Worm (Caenorhabditis elegans) whole organism, L4 larva: ENCODE results near the gene F37C12.18.
A peak's percentile ranks its signal among the peaks of the same experiment; 100 is the strongest.

Experiments
- D1046.2 ChIP-seq: fragments of 200-800 bp; sonication (Bioruptor generic); IDR thresholded peaks from 2 replicates; pipeline ENCODE4 v1.3.6; 2022; ENCODE audit warnings: missing genetic modification characterization, missing compliant biosample characterization
- F10B5.3 ChIP-seq: sonication (generic microtip); optimal IDR thresholded peaks from 2 replicates; lab custom pipeline; 2016; ENCODE audit warnings: mild to moderate bottlenecking, missing genetic modification characterization, missing compliant biosample characterization
- F26F4.8 ChIP-seq: fragments of 200-800 bp; sonication (Bioruptor generic); conservative IDR thresholded peaks from 2 replicates; pipeline ENCODE4 v1.3.6; 2022; ENCODE audit warnings: missing genetic modification characterization, missing compliant biosample characterization
- F44E2.7 ChIP-seq: fragments of 200-800 bp; sonication (Bioruptor generic); IDR thresholded peaks from 2 replicates; pipeline ENCODE4 v2.1.2; 2022; ENCODE audit warnings: missing genetic modification characterization, missing compliant biosample characterization
- F49E8.2 ChIP-seq: sonication (generic microtip); optimal IDR thresholded peaks from 2 replicates; lab custom pipeline; 2016; ENCODE audit warnings: missing compliant biosample characterization, mild to moderate bottlenecking, missing genetic modification characterization, borderline replicate concordance
- Y105C5A.15 ChIP-seq: fragments of 200-800 bp; sonication (Bioruptor generic); IDR thresholded peaks from 2 replicates; pipeline ENCODE4 v1.3.6; 2022; ENCODE audit warnings: missing genetic modification characterization, missing compliant biosample characterization
- ZK546.5 ChIP-seq, 2 experiments: sonication (generic microtip); optimal IDR thresholded peaks; 2 replicates each; lab custom pipeline; 2017; ENCODE audit warnings: missing biosample characterization in 2 of 2, missing genetic modification characterization in 2 of 2
- aha-1 ChIP-seq: fragments of 150-350 bp; peaks from one replicate; lab custom pipeline; 2014; ENCODE audit warnings: missing biosample characterization, missing genetic modification characterization
- ama-1 ChIP-seq: fragments of 150-350 bp; optimal IDR thresholded peaks from 2 replicates; lab custom pipeline; 2014; ENCODE audit warnings: inconsistent platforms, mixed read lengths
- arid-1 ChIP-seq: fragments of 200-800 bp; sonication (Bioruptor generic); conservative IDR thresholded peaks from 2 replicates; pipeline ENCODE4 v1.3.6; 2022; ENCODE audit warnings: missing genetic modification reagents, missing genetic modification characterization, missing compliant biosample characterization
- ceh-32 ChIP-seq: sonication (generic microtip); optimal IDR thresholded peaks from 2 replicates; lab custom pipeline; 2016; ENCODE audit warnings: mild to moderate bottlenecking, missing genetic modification characterization, missing compliant biosample characterization; ENCODE audit not compliant: poor library complexity
- ctbp-1 ChIP-seq: fragments of 200-800 bp; sonication (Bioruptor generic); IDR thresholded peaks from 2 replicates; pipeline ENCODE4 v1.3.6; 2022; ENCODE audit warnings: missing genetic modification reagents, missing genetic modification characterization, missing compliant biosample characterization
- daf-12 ChIP-seq: fragments of 150-350 bp; optimal IDR thresholded peaks from 2 replicates; lab custom pipeline; 2014; ENCODE audit warnings: missing biosample characterization, missing genetic modification reagents, missing genetic modification characterization
- daf-16 ChIP-seq, 3 experiments: sonication (generic microtip); optimal IDR thresholded peaks; 2 replicates each; lab custom pipeline; 2016 to 2017; ENCODE audit warnings: missing genetic modification characterization in 3 of 3, missing genetic modification reagents in 3 of 3, mild to moderate bottlenecking in 2 of 3, missing compliant biosample characterization in 2 of 3, missing biosample characterization in 1 of 3, moderate library complexity in 1 of 3
- daf-8 ChIP-seq: fragments of 200-800 bp; sonication (Bioruptor generic); IDR thresholded peaks from 2 replicates; pipeline ENCODE4 v1.3.6; 2022; ENCODE audit warnings: missing genetic modification characterization, missing compliant biosample characterization
- dmd-6 ChIP-seq: fragments of 200-800 bp; sonication (Bioruptor generic); IDR thresholded peaks from 2 replicates; pipeline ENCODE4 v1.3.6; 2022; ENCODE audit warnings: missing genetic modification reagents, missing genetic modification characterization, missing compliant biosample characterization
- dmd-9 ChIP-seq: fragments of 200-800 bp; sonication (Bioruptor generic); IDR thresholded peaks from 2 replicates; pipeline ENCODE4 v1.3.6; 2022; ENCODE audit warnings: missing genetic modification reagents, missing genetic modification characterization, missing compliant biosample characterization
- dpl-1 ChIP-seq: fragments of 150-350 bp; optimal IDR thresholded peaks from 2 replicates; lab custom pipeline; 2014; ENCODE audit warnings: missing biosample characterization, missing genetic modification reagents, missing genetic modification characterization
- dve-1 ChIP-seq: sonication (generic microtip); optimal IDR thresholded peaks from 2 replicates; lab custom pipeline; 2017; ENCODE audit warnings: antibody characterized with exemption, mild to moderate bottlenecking, missing genetic modification characterization, missing compliant biosample characterization; ENCODE audit not compliant: insufficient read depth
- egl-43 ChIP-seq: fragments of 200-800 bp; sonication (Bioruptor generic); IDR thresholded peaks from 2 replicates; pipeline ENCODE4 v1.3.6; 2022; ENCODE audit warnings: missing genetic modification reagents, missing genetic modification characterization, missing compliant biosample characterization
- gei-8 ChIP-seq: fragments of 200-800 bp; sonication (Bioruptor generic); optimal IDR thresholded peaks from 2 replicates; lab custom pipeline; 2018; ENCODE audit warnings: mild to moderate bottlenecking, missing genetic modification characterization, missing compliant biosample characterization
- jun-1 ChIP-seq: fragments of 150-350 bp; optimal IDR thresholded peaks from 2 replicates; lab custom pipeline; 2014; ENCODE audit warnings: missing biosample characterization, missing genetic modification reagents, missing genetic modification characterization
- lin-1 ChIP-seq: fragments of 200-800 bp; sonication (Bioruptor generic); IDR thresholded peaks from 2 replicates; pipeline ENCODE4 v1.3.6; 2022; ENCODE audit warnings: missing genetic modification reagents, missing genetic modification characterization, missing compliant biosample characterization
- lin-15B ChIP-seq: fragments of 150-350 bp; sonication (generic microtip); optimal IDR thresholded peaks from 3 replicates; lab custom pipeline; 2014; ENCODE audit warnings: missing biosample characterization, missing genetic modification characterization
- lir-3 ChIP-seq: sonication (generic microtip); optimal IDR thresholded peaks from 2 replicates; lab custom pipeline; 2016; ENCODE audit warnings: mild to moderate bottlenecking, missing genetic modification characterization, missing compliant biosample characterization
- lsy-2 ChIP-seq, 2 experiments: fragments of 150-350 bp in 1 of 2; sonication (generic microtip) in 1 of 2; optimal IDR thresholded peaks; 2 replicates each; lab custom pipeline; 2014 to 2017; ENCODE audit warnings: missing biosample characterization in 2 of 2, missing genetic modification characterization in 2 of 2
- mdl-1 ChIP-seq, 2 experiments: fragments of 150-350 bp in 1 of 2; sonication (generic microtip) in 1 of 2; optimal IDR thresholded peaks; 2 replicates each; lab custom pipeline; 2014 to 2017; ENCODE audit warnings: missing biosample characterization in 2 of 2, missing genetic modification characterization in 2 of 2
- mes-2 ChIP-seq: sonication (generic microtip); optimal IDR thresholded peaks from 2 replicates; lab custom pipeline; 2016; ENCODE audit warnings: missing genotype, mild to moderate bottlenecking, missing genetic modification characterization, missing compliant biosample characterization; ENCODE audit not compliant: poor library complexity, severe bottlenecking
- mxl-2 ChIP-seq: fragments of 200-800 bp; sonication (Bioruptor generic); conservative IDR thresholded peaks from 2 replicates; pipeline ENCODE4 v1.3.6; 2022; ENCODE audit warnings: missing genetic modification reagents, missing genetic modification characterization, missing compliant biosample characterization
- mxl-3 ChIP-seq: fragments of 200-800 bp; sonication (Bioruptor generic); optimal IDR thresholded peaks from 2 replicates; lab custom pipeline; 2018; ENCODE audit warnings: mild to moderate bottlenecking, missing genetic modification characterization, missing compliant biosample characterization
- nhr-10 ChIP-seq: fragments of 150-350 bp; optimal IDR thresholded peaks from 2 replicates; lab custom pipeline; 2014; ENCODE audit warnings: missing biosample characterization, missing genetic modification characterization
- nhr-102 ChIP-seq: sonication (generic microtip); optimal IDR thresholded peaks from 2 replicates; lab custom pipeline; 2016; ENCODE audit warnings: mild to moderate bottlenecking, missing genetic modification characterization, moderate library complexity, missing compliant biosample characterization
- nhr-25 ChIP-seq: sonication (generic microtip); optimal IDR thresholded peaks from 2 replicates; lab custom pipeline; 2017; ENCODE audit warnings: missing genetic modification characterization, mild to moderate bottlenecking, missing compliant biosample characterization, antibody characterized with exemption, moderate library complexity, borderline replicate concordance; ENCODE audit not compliant: insufficient read depth
- nhr-28 ChIP-seq: fragments of 150-350 bp; optimal IDR thresholded peaks from 2 replicates; lab custom pipeline; 2014; ENCODE audit warnings: missing biosample characterization, missing genetic modification characterization
- nhr-42 ChIP-seq: fragments of 200-800 bp; sonication (Bioruptor generic); IDR thresholded peaks from 2 replicates; pipeline ENCODE4 v1.3.6; 2022; ENCODE audit warnings: missing genetic modification characterization, missing compliant biosample characterization
- nhr-48 ChIP-seq: sonication (generic microtip); optimal IDR thresholded peaks from 2 replicates; lab custom pipeline; 2016; ENCODE audit warnings: mild to moderate bottlenecking, missing genetic modification characterization, missing compliant biosample characterization
- nhr-6 ChIP-seq: fragments of 150-350 bp; optimal IDR thresholded peaks from 2 replicates; lab custom pipeline; 2014; ENCODE audit warnings: missing biosample characterization, missing genetic modification characterization
- nhr-77 ChIP-seq: fragments of 150-350 bp; optimal IDR thresholded peaks from 2 replicates; lab custom pipeline; 2014; ENCODE audit warnings: missing biosample characterization, missing genetic modification characterization
- pqm-1 ChIP-seq: sonication (generic microtip); optimal IDR thresholded peaks from 2 replicates; lab custom pipeline; 2017; ENCODE audit warnings: missing biosample characterization, missing genetic modification characterization
- rbr-2 ChIP-seq: sonication (generic microtip); optimal IDR thresholded peaks from 2 replicates; lab custom pipeline; 2016; ENCODE audit warnings: missing genotype, missing genetic modification characterization, missing compliant biosample characterization
- saeg-2 ChIP-seq: fragments of 200-800 bp; sonication (Bioruptor generic); IDR thresholded peaks from 2 replicates; pipeline ENCODE4 v1.3.6; 2022; ENCODE audit warnings: missing genetic modification reagents, missing genetic modification characterization, missing compliant biosample characterization
- sdz-12 ChIP-seq: fragments of 200-800 bp; sonication (Bioruptor generic); optimal IDR thresholded peaks from 2 replicates; lab custom pipeline; 2018; ENCODE audit warnings: mild to moderate bottlenecking, missing genetic modification characterization, missing compliant biosample characterization
- set-16 ChIP-seq: fragments of 200-800 bp; sonication (Bioruptor generic); IDR thresholded peaks from 2 replicates; pipeline ENCODE4 v1.3.6; 2022; ENCODE audit warnings: missing genetic modification reagents, missing genetic modification characterization, missing compliant biosample characterization
- skn-1 ChIP-seq: fragments of 150-350 bp; optimal IDR thresholded peaks from 2 replicates; lab custom pipeline; 2014; ENCODE audit warnings: missing biosample characterization, missing genetic modification characterization
- snpc-1.2 ChIP-seq: fragments of 200-800 bp; sonication (Bioruptor generic); IDR thresholded peaks from 2 replicates; pipeline ENCODE4 v1.3.6; 2022; ENCODE audit warnings: missing genetic modification reagents, missing genetic modification characterization, missing compliant biosample characterization
- spr-1 ChIP-seq: sonication (generic microtip); optimal IDR thresholded peaks from 2 replicates; lab custom pipeline; 2016; ENCODE audit warnings: mild to moderate bottlenecking, missing genetic modification characterization, missing compliant biosample characterization
- tag-97 ChIP-seq: fragments of 200-800 bp; sonication (Bioruptor generic); IDR thresholded peaks from 2 replicates; pipeline ENCODE4 v1.3.6; 2022; ENCODE audit warnings: missing genetic modification characterization, missing compliant biosample characterization
- unc-39 ChIP-seq: sonication (generic microtip); optimal IDR thresholded peaks from 2 replicates; lab custom pipeline; 2017; ENCODE audit warnings: missing biosample characterization, missing genetic modification characterization
- vab-7 ChIP-seq: fragments of 200-800 bp; sonication (Bioruptor generic); IDR thresholded peaks from 2 replicates; pipeline ENCODE4 v1.3.6; 2022; ENCODE audit warnings: missing genetic modification reagents, missing genetic modification characterization, missing compliant biosample characterization
- zfp-3 ChIP-seq: fragments of 200-800 bp; sonication (Bioruptor generic); conservative IDR thresholded peaks from 2 replicates; pipeline ENCODE4 v1.3.6; 2022; ENCODE audit warnings: missing genetic modification reagents, missing genetic modification characterization, missing compliant biosample characterization
- zip-11 ChIP-seq: fragments of 200-800 bp; sonication (Bioruptor generic); IDR thresholded peaks from 2 replicates; pipeline ENCODE4 v1.3.6; 2022; ENCODE audit warnings: missing genetic modification characterization, missing compliant biosample characterization

Gene F37C12.18

DNA sequence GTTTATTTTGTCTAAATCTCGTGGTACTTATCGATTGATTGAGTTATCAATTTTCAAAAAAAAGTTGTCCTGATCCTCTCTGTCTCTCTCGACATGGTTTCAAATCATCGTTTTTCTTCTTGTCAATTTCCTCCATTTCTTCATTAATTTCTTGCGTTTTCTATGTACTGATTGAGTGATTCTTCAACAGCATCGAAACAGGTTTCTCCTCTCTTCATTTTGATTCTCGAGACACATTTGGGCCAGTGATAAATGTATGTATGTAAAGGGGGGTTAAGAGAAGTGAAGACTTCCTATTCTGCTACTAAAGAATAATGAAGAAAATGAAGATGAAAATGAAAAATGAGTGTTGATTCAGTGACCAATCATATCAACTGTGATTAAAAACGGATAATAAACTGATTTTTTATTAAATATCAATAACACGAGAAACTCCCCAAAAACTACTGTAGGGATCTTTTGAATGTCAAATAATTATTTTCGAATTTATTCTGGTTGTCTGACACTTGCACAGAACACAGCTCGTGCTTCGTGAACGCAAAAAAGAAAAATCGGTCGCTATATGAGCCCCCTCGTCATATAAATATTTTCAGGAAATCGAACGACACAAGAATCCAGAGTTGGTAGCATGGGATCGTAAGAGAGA, 8.0 kb upstream of the F37C12.18 start (continued):
- TF ChIP-seq mxl-3 (GFP tag; lab: Kevin White, UChicago) (peak; percentile 37), arid-1 (GFP tag; lab: Robert Waterston, UW) (no peak), nhr-25 (tag; lab: Kevin White, UChicago) (no peak), daf-8 (GFP tag; lab: Robert Waterston, UW) (no peak), zfp-3 (no peak), F10B5.3 (no peak), nhr-48 (tag; lab: Kevin White, UChicago) (no peak), Y105C5A.15 (GFP tag; lab: Robert Waterston, UW) (no peak), unc-39 (tag; lab: Kevin White, UChicago) (no peak), mxl-2 (GFP tag; lab: Robert Waterston, UW) (no peak), dmd-6 (GFP tag; lab: Robert Waterston, UW) (no peak), mdl-1 (tag; optimal IDR thresholded peaks at IDR 0.05; lab: Kevin White, UChicago) (peak in 1 of 2 experiments; percentile 50), daf-12 (tag; lab: Kevin White, UChicago) (no peak), jun-1 (tag; lab: Kevin White, UChicago) (no peak), nhr-77 (tag; lab: Kevin White, UChicago) (no peak), dpl-1 (GFP tag; lab: Kevin White, UChicago) (peak; percentile 7), lin-15B (tag; lab: Kevin White, UChicago) (no peak), F26F4.8 (GFP tag; lab: Robert Waterston, UW) (no peak), snpc-1.2 (no peak), nhr-102 (tag; lab: Kevin White, UChicago) (no peak), nhr-10 (tag; lab: Kevin White, UChicago) (no peak), gei-8 (GFP tag; lab: Kevin White, UChicago) (no peak), egl-43 (GFP tag; lab: Robert Waterston, UW) (no peak), dmd-9 (GFP tag; lab: Robert Waterston, UW) (no peak), D1046.2 (GFP tag; lab: Robert Waterston, UW) (no peak), ama-1 (lab: Kevin White, UChicago) (no peak), dve-1 (no peak), set-16 (GFP tag; lab: Robert Waterston, UW) (no peak), skn-1 (no peak), aha-1 (tag; lab: Kevin White, UChicago) (peak; percentile 95), nhr-6 (no peak), lsy-2 (tag; optimal IDR thresholded peaks at IDR 0.05; lab: Kevin White, UChicago) (peak in 1 of 2 experiments; percentile 49), spr-1 (tag; lab: Kevin White, UChicago) (no peak), nhr-28 (tag; lab: Kevin White, UChicago) (peak; percentile 66), mes-2 (tag; lab: Kevin White, UChicago) (no peak), daf-16 (GFP tag; optimal IDR thresholded peaks at IDR 0.05; lab: Kevin White, UChicago) (no peak), daf-16 (tag; optimal IDR thresholded peaks at IDR 0.05; lab: Kevin White, UChicago) (no peak), nhr-42 (GFP tag; lab: Robert Waterston, UW) (no peak), vab-7 (GFP tag; lab: Robert Waterston, UW) (no peak), lir-3 (tag; lab: Kevin White, UChicago) (no peak), ceh-32 (no peak), saeg-2 (GFP tag; lab: Robert Waterston, UW) (no peak), sdz-12 (no peak), tag-97 (no peak), pqm-1 (no peak), ZK546.5 (tag; optimal IDR thresholded peaks at IDR 0.05; lab: Kevin White, UChicago) (no peak), rbr-2 (tag; lab: Kevin White, UChicago) (no peak), F49E8.2 (tag; lab: Kevin White, UChicago) (no peak), lin-1 (no peak), zip-11 (no peak), ctbp-1 (GFP tag; lab: Robert Waterston, UW) (no peak), F44E2.7 (GFP tag; lab: Robert Waterston, UW) (no peak)
